Worm (Caenorhabditis elegans): ENCODE results near the gene fbxb-78.

Gene fbxb-78

DNA sequence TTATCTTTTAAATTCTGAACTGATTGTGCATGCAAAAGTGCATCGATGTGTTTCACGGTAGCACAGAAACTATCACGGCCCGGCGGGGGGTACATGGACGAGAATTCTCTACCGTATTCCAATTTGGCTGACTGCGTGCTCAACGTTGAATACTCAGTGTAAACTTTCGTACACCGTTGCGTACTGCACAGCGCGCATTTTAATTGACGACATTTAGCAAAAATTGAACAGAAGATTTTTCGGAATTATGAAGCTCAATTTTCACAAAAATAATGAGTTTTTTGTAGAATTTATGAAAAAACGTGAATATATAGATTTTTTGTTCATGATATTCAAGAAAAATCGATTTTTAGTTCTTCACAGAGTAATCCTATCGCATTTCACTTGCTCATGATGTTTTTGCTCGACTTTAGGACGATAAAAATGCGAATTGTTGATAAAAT is 11.9 kb upstream of the fbxb-78 start (continued):
- TF ChIP-seq fkh-4 (tag; optimal IDR thresholded peaks at IDR 0.05; ENCODE audit: borderline replicate concordance) (peak; percentile 68), mab-9 (GFP tag; IDR thresholded peaks at IDR 0.05) (peak; percentile 100), fkh-10 (GFP tag; optimal IDR thresholded peaks at IDR 0.05) (peak; percentile 16), ceh-88 (GFP tag; IDR thresholded peaks at IDR 0.05) (peak; percentile 99), C04F5.9 (tag; optimal IDR thresholded peaks at IDR 0.05) (peak; percentile 84), ceh-90 (tag; optimal IDR thresholded peaks at IDR 0.05) (peak; percentile 66), zip-4 (GFP tag; optimal IDR thresholded peaks at IDR 0.05) (peak; percentile 63), pax-3 (tag; optimal IDR thresholded peaks at IDR 0.05) (peak; percentile 87), grh-1 (GFP tag; IDR thresholded peaks at IDR 0.05) (peak; percentile 100), C34B4.2 (tag; optimal IDR thresholded peaks at IDR 0.05) (peak; percentile 20), tbx-2 (tag; optimal IDR thresholded peaks at IDR 0.05) (peak; percentile 81), ets-5 (GFP tag; IDR thresholded peaks at IDR 0.05) (peak; percentile 99), unc-86 (tag; optimal IDR thresholded peaks at IDR 0.05) (peak; percentile 79), nhr-85 (tag) (peak; percentile 93), fkh-8 (tag; optimal IDR thresholded peaks at IDR 0.05) (peak; percentile 76), nhr-11 (tag; optimal IDR thresholded peaks at IDR 0.05) (peak; percentile 65), nhr-47 (tag; optimal IDR thresholded peaks at IDR 0.05) (peak; percentile 97), lin-14 (GFP tag; optimal IDR thresholded peaks at IDR 0.05) (peak; percentile 84)

DNA sequence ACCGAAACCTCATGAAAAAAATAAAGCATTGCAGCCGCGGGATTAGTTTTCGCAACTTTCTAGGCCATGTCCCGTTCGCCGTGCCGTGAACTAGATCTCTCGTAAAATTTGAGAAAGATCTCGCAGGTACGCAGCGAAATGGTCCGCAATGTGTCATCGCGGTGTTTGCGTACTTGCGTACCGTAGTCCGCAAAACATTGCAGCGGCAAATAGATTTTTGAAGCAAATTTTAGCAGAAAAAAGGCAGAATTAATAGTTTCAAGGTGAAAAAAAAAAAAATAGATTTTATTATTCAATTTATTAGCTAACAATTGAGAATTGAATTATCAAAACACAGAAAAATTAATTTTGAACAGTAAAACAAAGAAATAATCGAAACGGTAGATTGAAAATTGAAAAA is 9.4 kb upstream of the fbxb-78 start:
- TF ChIP-seq nhr-20 (tag; optimal IDR thresholded peaks at IDR 0.05) (peak; percentile 93), egl-13 (tag; optimal IDR thresholded peaks at IDR 0.05) (peak; percentile 84), fos-1 (tag; optimal IDR thresholded peaks at IDR 0.05) (peak; percentile 8), nhr-11 (tag; optimal IDR thresholded peaks at IDR 0.05) (peak; percentile 28), nhr-77 (tag; optimal IDR thresholded peaks at IDR 0.05) (peak; percentile 68), elt-2 (tag; optimal IDR thresholded peaks at IDR 0.05) (peak; percentile 51), ztf-11 (tag; optimal IDR thresholded peaks at IDR 0.05) (peak in 1 of 2 experiments; percentile 75), lin-35 (GFP tag; optimal IDR thresholded peaks at IDR 0.05) (peak; percentile 9 to 67), elt-3 (tag; optimal IDR thresholded peaks at IDR 0.05) (peak in 1 of 6 experiments; percentile 61), nhr-85 (tag) (peak; percentile 95), isw-1 (GFP tag; IDR thresholded peaks at IDR 0.05) (peak; percentile 99), ceh-88 (GFP tag; IDR thresholded peaks at IDR 0.05) (peak; percentile 100), nhr-71 (tag; optimal IDR thresholded peaks at IDR 0.05) (peak; percentile 97), grh-1 (GFP tag; IDR thresholded peaks at IDR 0.05) (peak; percentile 99), sox-4 (tag; optimal IDR thresholded peaks at IDR 0.05) (peak; percentile 82), pax-3 (tag; optimal IDR thresholded peaks at IDR 0.05) (peak; percentile 89), blmp-1 (tag; optimal IDR thresholded peaks at IDR 0.05) (peak; percentile 3), fkh-4 (tag; optimal IDR thresholded peaks at IDR 0.05; ENCODE audit: borderline replicate concordance) (peak; percentile 82), unc-98 (GFP tag; IDR thresholded peaks at IDR 0.05) (peak; percentile 99), unc-86 (tag; optimal IDR thresholded peaks at IDR 0.05) (peak; percentile 89), fkh-8 (tag; optimal IDR thresholded peaks at IDR 0.05) (peak; percentile 91), dsc-1 (tag; optimal IDR thresholded peaks at IDR 0.05) (peak; percentile 93), lin-14 (GFP tag; optimal IDR thresholded peaks at IDR 0.05) (peak; percentile 91), jun-1 (tag; optimal IDR thresholded peaks at IDR 0.05) (peak; percentile 64), zip-4 (GFP tag; optimal IDR thresholded peaks at IDR 0.05) (peak; percentile 56), skn-1 (tag; optimal IDR thresholded peaks at IDR 0.05) (peak; percentile 9), rnt-1 (tag; optimal IDR thresholded peaks at IDR 0.05) (peak; percentile 90), lir-3 (tag; optimal IDR thresholded peaks at IDR 0.05; ENCODE audit: poor library complexity) (peak; percentile 84), C04F5.9 (tag; optimal IDR thresholded peaks at IDR 0.05) (peak; percentile 86), ceh-8 (GFP tag; optimal IDR thresholded peaks at IDR 0.05) (peak; percentile 82), snu-23 (GFP tag; optimal IDR thresholded peaks at IDR 0.05) (peak; percentile 89), F16B12.6 (tag; optimal IDR thresholded peaks at IDR 0.05) (peak; percentile 74), efl-1 (optimal IDR thresholded peaks at IDR 0.05) (peak; percentile 76 to 80), efl-1 (GFP tag; optimal IDR thresholded peaks at IDR 0.05 in 1 of 2) (peak; percentile 64 to 97), vab-15 (tag; optimal IDR thresholded peaks at IDR 0.05) (peak; percentile 32), tbx-2 (tag; optimal IDR thresholded peaks at IDR 0.05) (peak; percentile 92), fkh-10 (GFP tag; optimal IDR thresholded peaks at IDR 0.05) (peak; percentile 4), mab-9 (GFP tag; IDR thresholded peaks at IDR 0.05) (peak; percentile 98), lsy-2 (tag; optimal IDR thresholded peaks at IDR 0.05) (peak; percentile 97 to 98), xbp-1 (tag; optimal IDR thresholded peaks at IDR 0.05) (peak; percentile 89), irx-1 (tag; optimal IDR thresholded peaks at IDR 0.05) (peak; percentile 85), ceh-90 (tag; optimal IDR thresholded peaks at IDR 0.05) (peak; percentile 64), ets-5 (GFP tag; IDR thresholded peaks at IDR 0.05) (peak; percentile 75; the same call in 1 of the 2 replicates), nhr-19 (GFP tag; conservative IDR thresholded peaks at IDR 0.05) (peak; percentile 100), lin-13 (GFP tag; optimal IDR thresholded peaks at IDR 0.05) (peak; percentile 39), nhr-47 (tag; optimal IDR thresholded peaks at IDR 0.05) (peak; percentile 98)
